Fruit fly (Drosophila melanogaster): ENCODE measurements around the gene CG5292.
A peak's percentile ranks its signal among the peaks of the same experiment; 100 is the strongest.

Gene CG5292

DNA sequence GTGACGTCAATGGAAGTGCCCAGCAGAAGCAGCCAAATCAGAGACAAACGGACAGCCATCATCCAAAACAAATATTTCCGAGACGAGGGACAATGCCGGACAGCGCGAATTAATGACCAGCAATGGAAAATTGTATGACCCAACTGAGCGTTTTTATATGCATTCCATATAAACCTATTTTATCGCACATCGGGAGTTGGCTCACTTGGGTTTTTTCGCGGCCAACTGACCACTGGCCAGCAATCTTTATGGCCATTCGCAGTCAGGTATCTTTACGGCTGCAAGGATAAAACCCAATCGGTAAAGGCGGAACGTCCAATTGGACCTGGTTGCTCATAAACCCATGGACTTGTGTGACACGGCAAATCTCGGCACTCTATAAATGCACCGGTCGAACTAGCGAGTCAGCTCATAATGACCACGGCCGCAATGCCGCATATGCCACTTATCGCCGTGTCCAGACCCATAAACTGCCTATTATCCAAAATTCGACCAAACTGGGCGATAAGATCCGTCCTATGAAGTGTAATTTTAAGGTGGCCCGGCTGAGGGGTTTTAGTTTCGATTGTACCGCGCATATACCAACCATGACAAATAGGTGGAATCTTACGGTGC lies 19.5 kb upstream of the CG5292 start, which contains the start of the genes CG4053 and CG31266:
Gene CG4053, minus strand, starts transcription at position 101 of the 615 bp plus-strand sequence.
Gene CG31266, plus strand, starts transcription at position 565 of the 615 bp plus-strand sequence.
- TF ChIP-seq CG7556 (GFP tag; optimal IDR thresholded peaks at IDR 0.05) = no peak
- TF ChIP-seq Elba2 (GFP tag; optimal IDR thresholded peaks at IDR 0.05) = peak; percentile 21
- TF ChIP-seq sug (tag; optimal IDR thresholded peaks at IDR 0.05) = peak; percentile 52

DNA sequence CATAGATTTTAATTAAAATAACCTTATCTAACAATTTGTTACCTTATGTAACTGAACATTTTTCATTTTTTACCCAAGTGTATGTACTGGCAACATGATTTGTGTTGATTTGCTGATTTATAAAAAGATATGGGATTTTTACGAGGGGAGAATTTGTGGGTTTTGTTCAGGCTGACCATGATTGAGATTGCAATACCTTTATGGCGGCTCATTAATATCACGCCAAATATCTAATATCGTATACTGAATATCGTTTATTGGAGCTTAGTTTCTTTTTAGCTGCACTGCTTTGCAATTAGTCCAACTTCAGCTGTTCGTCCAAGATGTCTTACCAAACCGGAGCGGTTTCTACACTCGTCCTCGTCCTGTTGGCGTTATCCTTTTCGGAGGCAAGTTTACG lies 17.8 kb upstream of the CG5292 start, which contains the start of gene CG31267:
Gene CG31267, plus strand, starts transcription at position 301 of the 400 bp plus-strand sequence.
- no peak for TF ChIP-seq insv (GFP tag; optimal IDR thresholded peaks at IDR 0.05)
- no peak for TF ChIP-seq Kr (GFP tag; optimal IDR thresholded peaks at IDR 0.05)
- TF ChIP-seq Dfd (GFP tag; optimal IDR thresholded peaks at IDR 0.05) = no peak
- no peak for TF ChIP-seq Fer3 (tag; optimal IDR thresholded peaks at IDR 0.05)
- TF ChIP-seq CG6813 (GFP tag; optimal IDR thresholded peaks at IDR 0.05) = no peak
- TF ChIP-seq dpn (GFP tag; optimal IDR thresholded peaks at IDR 0.05) = no peak
- TF ChIP-seq Camta (GFP tag; optimal IDR thresholded peaks at IDR 0.05) = no peak
- no peak for TF ChIP-seq tap (tag; optimal IDR thresholded peaks at IDR 0.05)
- TF ChIP-seq Sox102F (GFP tag; optimal IDR thresholded peaks at IDR 0.05) = no peak
- no peak for TF ChIP-seq CG3407 (GFP tag; optimal IDR thresholded peaks at IDR 0.05)
- no peak for TF ChIP-seq kni (GFP tag; optimal IDR thresholded peaks at IDR 0.05)
- TF ChIP-seq CG10462 (GFP tag; optimal IDR thresholded peaks at IDR 0.05) = no peak
- TF ChIP-seq Aef1 (GFP tag; IDR thresholded peaks at IDR 0.05) = no peak
- TF ChIP-seq CG7372 (GFP tag; IDR thresholded peaks at IDR 0.05) = no peak
- no peak for TF ChIP-seq NC2α (GFP tag; optimal IDR thresholded peaks at IDR 0.05)
- no peak for TF ChIP-seq sna (GFP tag; IDR thresholded peaks at IDR 0.05; ENCODE audit: partially characterized antibody)
- no peak for TF ChIP-seq MBD-R2 (GFP tag; IDR thresholded peaks at IDR 0.05)
- no peak for TF ChIP-seq sens-2 (GFP tag; IDR thresholded peaks at IDR 0.05)

DNA sequence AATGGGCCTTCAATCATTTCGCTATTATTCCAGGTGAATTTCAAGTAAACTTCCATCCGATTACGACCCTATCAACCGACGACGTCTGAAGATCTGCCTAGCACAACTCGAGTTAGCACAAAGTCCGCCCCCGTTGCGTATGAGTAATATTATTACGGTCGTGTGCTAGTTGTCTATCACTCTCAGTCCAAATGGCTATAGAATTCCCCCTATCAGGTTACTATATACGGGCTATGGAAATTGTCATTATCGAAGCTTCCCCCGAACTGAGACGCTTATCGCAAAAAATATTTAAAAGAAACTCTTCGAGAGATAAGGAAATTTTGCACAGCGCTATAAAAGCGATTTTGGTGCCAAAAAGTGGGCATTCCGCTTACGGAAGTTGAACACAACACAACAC lies 15.9 kb upstream of the CG5292 start, which contains the start of gene CG5246:
Gene CG5246, plus strand, starts transcription at position 365 of the 400 bp plus-strand sequence.
- TF ChIP-seq grn (GFP tag; optimal IDR thresholded peaks at IDR 0.05) = peak; percentile 38
- no peak for TF ChIP-seq ssp (GFP tag; IDR thresholded peaks at IDR 0.05)
- peak; percentile 27 for TF ChIP-seq sug (tag; optimal IDR thresholded peaks at IDR 0.05)
- TF ChIP-seq Hey (tag; optimal IDR thresholded peaks at IDR 0.05) = peak; percentile 23
- TF ChIP-seq exex (tag; optimal IDR thresholded peaks at IDR 0.05) = peak; percentile 72

DNA sequence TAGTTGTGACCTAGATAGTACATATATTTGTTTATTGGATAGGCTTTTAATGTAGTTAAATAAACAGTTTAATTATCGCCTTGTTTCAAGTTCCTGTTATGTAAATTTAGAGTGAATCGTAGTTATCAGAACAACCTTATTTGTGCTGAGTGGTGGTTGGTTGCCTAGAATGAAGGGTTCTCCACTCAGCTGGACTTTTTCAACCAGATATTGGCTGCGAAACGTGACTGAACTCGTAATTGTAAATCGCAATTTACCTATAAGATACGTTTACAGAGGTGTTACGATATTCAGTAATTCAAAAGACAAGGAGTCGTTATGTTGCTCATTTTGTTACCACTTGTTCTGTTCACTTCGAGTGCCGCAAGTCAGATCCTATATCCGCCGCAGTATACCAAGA lies 14.1 kb upstream of the CG5292 start, which contains the start of gene CG5255:
Gene CG5255, plus strand, starts transcription at position 301 of the 400 bp plus-strand sequence.
- no peak for TF ChIP-seq CG10543 (GFP tag; optimal IDR thresholded peaks at IDR 0.05)
- no peak for TF ChIP-seq HLH4C (GFP tag; IDR thresholded peaks at IDR 0.05; ENCODE audit: partially characterized antibody)
- TF ChIP-seq CG6683 (GFP tag; optimal IDR thresholded peaks at IDR 0.05) = no peak

DNA sequence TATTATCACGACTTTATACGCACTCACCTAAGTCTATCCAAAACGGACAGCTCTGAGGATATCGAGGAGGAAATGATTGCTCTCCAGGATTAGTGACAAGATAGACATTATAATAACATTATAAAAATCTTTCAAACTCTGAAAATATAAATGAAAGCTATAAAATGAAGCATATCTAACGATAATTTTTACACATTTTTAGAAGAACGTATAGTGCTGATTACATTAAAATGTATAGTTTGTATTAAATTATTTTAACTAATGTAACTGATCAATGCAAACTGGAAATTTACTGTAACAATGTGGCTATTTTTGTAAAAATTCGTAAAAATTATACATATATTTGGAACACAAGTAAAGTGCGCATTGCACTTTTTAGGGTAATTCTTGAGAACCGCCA lies 13.0 kb upstream of the CG5292 start, which contains the start of gene CG5265:
Gene CG5265, plus strand, starts transcription at position 301 of the 400 bp plus-strand sequence.
- TF ChIP-seq run (tag; optimal IDR thresholded peaks at IDR 0.05) (no peak), CG9876 (GFP tag; optimal IDR thresholded peaks at IDR 0.05) (no peak), sug (tag; optimal IDR thresholded peaks at IDR 0.05) (no peak), az2 (GFP tag; optimal IDR thresholded peaks at IDR 0.05) (no peak), CTCF (GFP tag; optimal IDR thresholded peaks at IDR 0.05) (no peak), klu (GFP tag; IDR thresholded peaks at IDR 0.05) (no peak), CG16815 (GFP tag; optimal IDR thresholded peaks at IDR 0.05) (no peak), CG18011 (GFP tag; optimal IDR thresholded peaks at IDR 0.05) (no peak), jigr1 (GFP tag; IDR thresholded peaks at IDR 0.05) (no peak), slp2 (GFP tag; optimal IDR thresholded peaks at IDR 0.05) (no peak), CG2129 (GFP tag; IDR thresholded peaks at IDR 0.05; ENCODE audit: partially characterized antibody) (no peak), pnt (GFP tag; optimal IDR thresholded peaks at IDR 0.05) (no peak), chinmo (GFP tag; IDR thresholded peaks at IDR 0.05; ENCODE audit: partially characterized antibody) (no peak), CG13894 (tag; optimal IDR thresholded peaks at IDR 0.05) (no peak), Neu2 (GFP tag; optimal IDR thresholded peaks at IDR 0.05; ENCODE audit: borderline replicate concordance) (no peak), CG6272 (GFP tag; IDR thresholded peaks at IDR 0.05) (no peak), hbn (GFP tag; IDR thresholded peaks at IDR 0.05; ENCODE audit: partially characterized antibody) (no peak), Mes4 (GFP tag; optimal IDR thresholded peaks at IDR 0.05) (no peak)

Data from whole organism, embryonic.